Worm (Caenorhabditis elegans): Measurements from ENCODE around the gene dhhc-6.

The dhhc-6 gene

ce11 chrIV:12080807-12081206 is 43.9 kb upstream of the dhhc-6 start:
- TF ChIP-seq egl-43 (GFP tag; IDR thresholded peaks at IDR 0.05) (no peak), unc-62 (GFP tag; optimal IDR thresholded peaks at IDR 0.05 in 1 of 2) (peak in 1 of 2 experiments; percentile 63), unc-62 (tag; optimal IDR thresholded peaks at IDR 0.05) (no peak)

ce11 chrIV:12084178-12084577 is 40.6 kb upstream of the dhhc-6 start, which contains the start of gene repo-1:
TSS of gene repo-1 (plus strand) at chrIV:12084478.
- TF ChIP-seq mdt-29 (GFP tag; IDR thresholded peaks at IDR 0.05) (no peak), snpc-1.2 (GFP tag; IDR thresholded peaks at IDR 0.05) (no peak), hlh-11 (tag; optimal IDR thresholded peaks at IDR 0.05) (no peak), daf-16 (GFP tag; optimal IDR thresholded peaks at IDR 0.05) (no peak), daf-16 (tag; optimal IDR thresholded peaks at IDR 0.05) (no peak), aha-1 (tag) (peak; percentile 71), unc-130 (GFP tag; optimal IDR thresholded peaks at IDR 0.05) (no peak), dve-1 (tag; optimal IDR thresholded peaks at IDR 0.05; ENCODE audit: insufficient read depth) (no peak), pha-4 (GFP tag; IDR thresholded peaks at IDR 0.05) (0 out of 2 replicates have a peak, but pooled peaks have one; percentile 11), pha-4 (tag; optimal IDR thresholded peaks at IDR 0.05) (no peak)

ce11 chrIV:12084587-12084986 is 40.2 kb upstream of the dhhc-6 start:
- TF ChIP-seq unc-62 (GFP tag; optimal IDR thresholded peaks at IDR 0.05 in 1 of 2) (peak in 1 of 2 experiments; percentile 92), unc-62 (tag; optimal IDR thresholded peaks at IDR 0.05) (no peak), daf-16 (GFP tag; optimal IDR thresholded peaks at IDR 0.05) (no peak), daf-16 (tag; optimal IDR thresholded peaks at IDR 0.05) (no peak)

ce11 chrIV:12085120-12085519 is 39.6 kb upstream of the dhhc-6 start, which contains the start of gene rbm-34:
TSS of gene rbm-34 (plus strand) at chrIV:12085420.
- TF ChIP-seq nhr-237 (tag; optimal IDR thresholded peaks at IDR 0.05) (no peak), unc-39 (tag; optimal IDR thresholded peaks at IDR 0.05) (no peak), spr-1 (tag; optimal IDR thresholded peaks at IDR 0.05) (no peak), pha-4 (GFP tag; IDR thresholded peaks at IDR 0.05) (0 out of 2 replicates have a peak, but pooled peaks have one; percentile 41), pha-4 (tag; optimal IDR thresholded peaks at IDR 0.05) (no peak), jun-1 (tag; optimal IDR thresholded peaks at IDR 0.05) (no peak), dmd-8 (GFP tag; IDR thresholded peaks at IDR 0.05) (no peak), nhr-76 (tag; optimal IDR thresholded peaks at IDR 0.05) (no peak)

ce11 chrIV:12086498-12086897 is 38.3 kb upstream of the dhhc-6 start:
- TF ChIP-seq lin-29 (GFP tag; IDR thresholded peaks at IDR 0.05) (peak; percentile 82), lin-13 (GFP tag; optimal IDR thresholded peaks at IDR 0.05) (peak; percentile 77), lin-1 (GFP tag; IDR thresholded peaks at IDR 0.05) (peak; percentile 64), daf-19 (GFP tag; conservative IDR thresholded peaks at IDR 0.05) (peak; percentile 55; the same call in 1 of the 2 replicates), snpc-1.2 (GFP tag; IDR thresholded peaks at IDR 0.05) (peak; percentile 92), nhr-102 (tag; optimal IDR thresholded peaks at IDR 0.05) (peak; percentile 84), gei-8 (GFP tag; optimal IDR thresholded peaks at IDR 0.05) (peak; percentile 88), D1046.2 (GFP tag; IDR thresholded peaks at IDR 0.05) (peak; percentile 92), mxl-3 (GFP tag; optimal IDR thresholded peaks at IDR 0.05) (peak; percentile 84), nhr-111 (GFP tag; optimal IDR thresholded peaks at IDR 0.05) (peak; percentile 81), dve-1 (tag; optimal IDR thresholded peaks at IDR 0.05; ENCODE audit: insufficient read depth) (peak; percentile 74), spr-1 (tag; optimal IDR thresholded peaks at IDR 0.05) (peak; percentile 73), ama-1 (optimal IDR thresholded peaks at IDR 0.05) (no peak), ZK337.2 (GFP tag; IDR thresholded peaks at IDR 0.05) (peak; percentile 86), mdl-1 (tag; optimal IDR thresholded peaks at IDR 0.05) (peak in 1 of 2 experiments; percentile 43), daf-8 (GFP tag; IDR thresholded peaks at IDR 0.05) (peak; percentile 47; the same call in 1 of the 2 replicates), ceh-62 (tag; optimal IDR thresholded peaks at IDR 0.05) (no peak), nhr-10 (tag; optimal IDR thresholded peaks at IDR 0.05) (no peak), daf-12 (tag; optimal IDR thresholded peaks at IDR 0.05) (no peak), lin-38 (GFP tag; IDR thresholded peaks at IDR 0.05) (peak; percentile 88), ctbp-1 (GFP tag; IDR thresholded peaks at IDR 0.05) (peak; percentile 92), Y105C5A.15 (GFP tag; IDR thresholded peaks at IDR 0.05) (peak; percentile 94), fos-1 (tag; optimal IDR thresholded peaks at IDR 0.05) (no peak), spr-3 (GFP tag; optimal IDR thresholded peaks at IDR 0.05) (peak; percentile 79), ztf-7 (tag; optimal IDR thresholded peaks at IDR 0.05) (peak; percentile 88), snpc-4 (tag; optimal IDR thresholded peaks at IDR 0.05) (no peak), rbr-2 (tag; optimal IDR thresholded peaks at IDR 0.05) (peak; percentile 81), Y5F2A.4 (GFP tag; optimal IDR thresholded peaks at IDR 0.05) (peak; percentile 76), T26A8.4 (GFP tag; IDR thresholded peaks at IDR 0.05) (peak; percentile 84)
